Fruit fly (Drosophila melanogaster): ENCODE data around the gene CG42245.

DNA sequence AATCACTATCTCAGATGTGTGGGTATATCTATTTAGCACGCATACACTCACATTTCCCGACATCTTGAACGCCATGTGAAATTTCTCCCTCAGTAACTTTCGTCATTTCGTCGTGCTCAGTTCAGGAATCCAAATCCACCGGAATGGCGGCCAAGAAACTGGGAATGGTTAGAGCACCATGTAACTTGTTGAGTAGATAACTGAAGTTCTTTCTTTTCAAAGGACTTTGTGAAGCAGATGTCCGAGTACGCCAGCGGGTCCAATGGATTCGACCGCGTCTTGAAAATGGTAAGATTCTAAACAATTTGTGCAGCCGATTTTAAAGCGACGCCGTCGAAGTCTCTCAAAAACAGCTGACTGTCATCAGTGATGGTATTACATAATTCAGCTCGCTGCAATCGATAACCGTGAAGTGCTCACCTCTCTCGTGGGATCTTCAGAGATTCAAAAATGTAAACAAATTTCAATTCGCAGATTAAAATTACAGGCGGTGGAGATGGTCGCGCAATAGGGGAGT is 32.2 kb upstream of the CG42245 start, which contains the start of the genes CG16985 and CG12182:
- TF ChIP-seq gl (tag; optimal IDR thresholded peaks at IDR 0.05) (no peak), CG8301 (tag; optimal IDR thresholded peaks at IDR 0.05) (no peak), CG14655 (GFP tag; optimal IDR thresholded peaks at IDR 0.05) (no peak), EcR (GFP tag; optimal IDR thresholded peaks at IDR 0.05) (no peak), Pif1B (GFP tag; optimal IDR thresholded peaks at IDR 0.05) (no peak), CG17806 (tag; optimal IDR thresholded peaks at IDR 0.05) (no peak), rn (GFP tag; IDR thresholded peaks at IDR 0.05) (no peak)

All from whole organism, pupa.